Fruit fly (Drosophila melanogaster): Measurements from ENCODE around the gene CG43115.
A peak's percentile ranks its signal among the peaks of the same experiment; 100 is the strongest.

The CG43115 gene

dm6 chrX:6024638-6025037, 41.6 kb downstream of the CG43115 start (continued):
- no peak for TF ChIP-seq CrebB (tag; optimal IDR thresholded peaks at IDR 0.05)
- no peak for TF ChIP-seq abd-A (tag; optimal IDR thresholded peaks at IDR 0.05)
- TF ChIP-seq CG11398 (GFP tag; optimal IDR thresholded peaks at IDR 0.05) = no peak
- no peak for TF ChIP-seq fd3F (GFP tag; optimal IDR thresholded peaks at IDR 0.05)
- no peak for TF ChIP-seq gro (GFP tag; optimal IDR thresholded peaks at IDR 0.05)
- peak; percentile 37 for TF ChIP-seq dmrt99B (tag; optimal IDR thresholded peaks at IDR 0.05)
- no peak for TF ChIP-seq lab (GFP tag; optimal IDR thresholded peaks at IDR 0.05)
- TF ChIP-seq CG10565 (GFP tag; optimal IDR thresholded peaks at IDR 0.05) = no peak
- TF ChIP-seq Dref (GFP tag; IDR thresholded peaks at IDR 0.05) = no peak
- no peak for TF ChIP-seq scrt (GFP tag; optimal IDR thresholded peaks at IDR 0.05)
- TF ChIP-seq CG13624 (GFP tag; optimal IDR thresholded peaks at IDR 0.05) = no peak
- no peak for TF ChIP-seq pros (GFP tag; optimal IDR thresholded peaks at IDR 0.05)
- no peak for TF ChIP-seq Atf6 (GFP tag; IDR thresholded peaks at IDR 0.05)
- no peak for TF ChIP-seq NK7.1 (GFP tag; optimal IDR thresholded peaks at IDR 0.05)
- peak; percentile 57 for TF ChIP-seq CG4424 (GFP tag; optimal IDR thresholded peaks at IDR 0.05)
- peak; percentile 50 for TF ChIP-seq CG2202 (tag; optimal IDR thresholded peaks at IDR 0.05)
- no peak for TF ChIP-seq her (GFP tag; optimal IDR thresholded peaks at IDR 0.05)
- TF ChIP-seq Fer1 (GFP tag; optimal IDR thresholded peaks at IDR 0.05) = no peak
- TF ChIP-seq zen2 (GFP tag; IDR thresholded peaks at IDR 0.05; ENCODE audit: partially characterized antibody) = no peak
- TF ChIP-seq CG31365 (tag; optimal IDR thresholded peaks at IDR 0.05) = no peak
- TF ChIP-seq zfh2 (GFP tag; optimal IDR thresholded peaks at IDR 0.05) = no peak
- no peak for TF ChIP-seq CG7963 (GFP tag; IDR thresholded peaks at IDR 0.05; ENCODE audit: partially characterized antibody)
- peak; percentile 30 for TF ChIP-seq pnt (GFP tag; optimal IDR thresholded peaks at IDR 0.05)
- TF ChIP-seq Sox100B (GFP tag; optimal IDR thresholded peaks at IDR 0.05) = peak; percentile 9
- no peak for TF ChIP-seq CG16779 (GFP tag; IDR thresholded peaks at IDR 0.05)
- TF ChIP-seq stwl (tag; optimal IDR thresholded peaks at IDR 0.05) = no peak
- no peak for TF ChIP-seq CG6854 (GFP tag; optimal IDR thresholded peaks at IDR 0.05)
- TF ChIP-seq Dp (GFP tag; optimal IDR thresholded peaks at IDR 0.05) = no peak
- TF ChIP-seq otp (GFP tag; IDR thresholded peaks at IDR 0.05) = 0 out of 3 replicates have a peak, but pooled peaks have one; percentile 39
- TF ChIP-seq CG11504 (tag; optimal IDR thresholded peaks at IDR 0.05) = peak; percentile 21
- TF ChIP-seq Neu2 (GFP tag; optimal IDR thresholded peaks at IDR 0.05; ENCODE audit: borderline replicate concordance) = no peak
- peak; percentile 2 for TF ChIP-seq CG18764 (GFP tag; optimal IDR thresholded peaks at IDR 0.05)
- TF ChIP-seq schlank (tag; optimal IDR thresholded peaks at IDR 0.05) = no peak
- TF ChIP-seq unc-4 (GFP tag; IDR thresholded peaks at IDR 0.05; ENCODE audit: partially characterized antibody) = no peak
- peak; percentile 3 for TF ChIP-seq Lhr (GFP tag; optimal IDR thresholded peaks at IDR 0.05)
- TF ChIP-seq CG12071 (GFP tag; optimal IDR thresholded peaks at IDR 0.05) = no peak
- TF ChIP-seq Tbp (GFP tag; optimal IDR thresholded peaks at IDR 0.05) = no peak
- no peak for TF ChIP-seq CG17912 (GFP tag; optimal IDR thresholded peaks at IDR 0.05)
- peak; percentile 39 for TF ChIP-seq Spps (tag; optimal IDR thresholded peaks at IDR 0.05)
- TF ChIP-seq lmd (GFP tag; IDR thresholded peaks at IDR 0.05) = peak; percentile 55
- peak; percentile 43 for TF ChIP-seq CG8388 (GFP tag; optimal IDR thresholded peaks at IDR 0.05)
- peak; percentile 55 for TF ChIP-seq CG6689 (GFP tag; IDR thresholded peaks at IDR 0.05)
- TF ChIP-seq D19A (tag; optimal IDR thresholded peaks at IDR 0.05) = peak; percentile 47
- no peak for TF ChIP-seq wek (GFP tag; optimal IDR thresholded peaks at IDR 0.05)
- peak; percentile 26 for TF ChIP-seq Blimp-1 (GFP tag; optimal IDR thresholded peaks at IDR 0.05)
- no peak for TF ChIP-seq Sry-β (GFP tag; optimal IDR thresholded peaks at IDR 0.05)
- no peak for TF ChIP-seq emc (GFP tag; optimal IDR thresholded peaks at IDR 0.05)
- TF ChIP-seq HLH4C (GFP tag; IDR thresholded peaks at IDR 0.05; ENCODE audit: partially characterized antibody) = no peak
- TF ChIP-seq CG43689 (GFP tag; IDR thresholded peaks at IDR 0.05) = no peak
- TF ChIP-seq Bteb2 (GFP tag; optimal IDR thresholded peaks at IDR 0.05) = no peak
- TF ChIP-seq bcd (GFP tag; optimal IDR thresholded peaks at IDR 0.05) = no peak

Data from whole organism, embryonic.